Worm (Caenorhabditis elegans) whole organism, L3 larva: ENCODE results near the gene abts-4.

Source experiments
- R02D3.7 ChIP-seq: fragments of 150-350 bp; optimal IDR thresholded peaks from 2 replicates; lab custom pipeline; 2014; ENCODE audit warnings: missing biosample characterization, missing genetic modification characterization
- ZK546.5 ChIP-seq: sonication (generic microtip); optimal IDR thresholded peaks from 2 replicates; lab custom pipeline; 2017; ENCODE audit warnings: missing biosample characterization, missing genetic modification characterization
- aly-2 ChIP-seq: fragments of 150-350 bp; optimal IDR thresholded peaks from 2 replicates; lab custom pipeline; 2014; ENCODE audit warnings: missing biosample characterization, missing genetic modification characterization
- ama-1 ChIP-seq: fragments of 150-350 bp; optimal IDR thresholded peaks from 2 replicates; lab custom pipeline; 2018
- ceh-16 ChIP-seq: sonication (generic microtip); optimal IDR thresholded peaks from 2 replicates; lab custom pipeline; 2017; ENCODE audit warnings: missing biosample characterization, missing genetic modification characterization
- ceh-28 ChIP-seq: fragments of 150-350 bp; optimal IDR thresholded peaks from 2 replicates; lab custom pipeline; 2014; ENCODE audit warnings: missing biosample characterization, missing genetic modification reagents, missing genetic modification characterization
- ceh-82 ChIP-seq: fragments of 150-350 bp; optimal IDR thresholded peaks from 2 replicates; lab custom pipeline; 2014; ENCODE audit warnings: missing biosample characterization, missing genetic modification characterization
- ceh-9 ChIP-seq: sonication (generic microtip); optimal IDR thresholded peaks from 2 replicates; lab custom pipeline; 2018; ENCODE audit warnings: missing biosample characterization, missing genetic modification characterization
- daf-12 ChIP-seq: fragments of 150-350 bp; optimal IDR thresholded peaks from 2 replicates; lab custom pipeline; 2014; ENCODE audit warnings: missing biosample characterization, missing genetic modification reagents, missing genetic modification characterization
- egl-27 ChIP-seq: sonication (generic microtip); optimal IDR thresholded peaks from 4 replicates; lab custom pipeline; 2017; ENCODE audit warnings: missing biosample characterization, missing genetic modification reagents, missing genetic modification characterization
- egl-5 ChIP-seq: fragments of 150-350 bp; optimal IDR thresholded peaks from 2 replicates; lab custom pipeline; 2017; ENCODE audit warnings: missing biosample characterization, missing genetic modification reagents, missing genetic modification characterization, inconsistent platforms
- elt-1 ChIP-seq: fragments of 150-350 bp; optimal IDR thresholded peaks from 2 replicates; lab custom pipeline; 2014; ENCODE audit warnings: missing biosample characterization, missing genetic modification characterization
- elt-2 ChIP-seq: sonication (generic microtip); optimal IDR thresholded peaks from 2 replicates; lab custom pipeline; 2016; ENCODE audit warnings: missing genetic modification reagents, mild to moderate bottlenecking, missing genetic modification characterization, missing compliant biosample characterization
- elt-3 ChIP-seq, 3 experiments: fragments of 150-350 bp in 1 of 3; sonication (generic microtip) in 2 of 3; optimal IDR thresholded peaks; 2 replicates in 2 of 3; 4 replicates in 1 of 3; lab custom pipeline; 2014 to 2017; ENCODE audit warnings: missing biosample characterization in 3 of 3, missing genetic modification characterization in 3 of 3
- eor-1 ChIP-seq, 2 experiments: fragments of 150-350 bp; optimal IDR thresholded peaks; 2 replicates each; lab custom pipeline; 2014 to 2018; ENCODE audit warnings: missing biosample characterization in 2 of 2, missing genetic modification characterization in 2 of 2
- fkh-10 ChIP-seq: sonication (generic microtip); optimal IDR thresholded peaks from 2 replicates; lab custom pipeline; 2017; ENCODE audit warnings: missing biosample characterization, missing genetic modification reagents, missing genetic modification characterization
- fkh-2 ChIP-seq: fragments of 150-350 bp; optimal IDR thresholded peaks from 2 replicates; lab custom pipeline; 2014; ENCODE audit warnings: missing biosample characterization, missing genetic modification reagents, missing genetic modification characterization
- fos-1 ChIP-seq: fragments of 150-350 bp; optimal IDR thresholded peaks from 2 replicates; lab custom pipeline; 2014; ENCODE audit warnings: missing biosample characterization, missing genetic modification characterization
- hmg-11 ChIP-seq: sonication (generic microtip); optimal IDR thresholded peaks from 2 replicates; lab custom pipeline; 2016; ENCODE audit warnings: missing genetic modification characterization, missing compliant biosample characterization
- jun-1 ChIP-seq: fragments of 150-350 bp; optimal IDR thresholded peaks from 2 replicates; lab custom pipeline; 2014; ENCODE audit warnings: missing biosample characterization, missing genetic modification reagents, missing genetic modification characterization
- lin-15B ChIP-seq: fragments of 150-350 bp; optimal IDR thresholded peaks from 2 replicates; lab custom pipeline; 2014; ENCODE audit warnings: missing biosample characterization, missing genetic modification characterization
- lin-39 ChIP-seq: fragments of 150-350 bp; optimal IDR thresholded peaks from 2 replicates; lab custom pipeline; 2018; ENCODE audit warnings: missing biosample characterization, missing genetic modification reagents, missing genetic modification characterization
- lsy-12 ChIP-seq: sonication (generic microtip); optimal IDR thresholded peaks from 2 replicates; lab custom pipeline; 2016; ENCODE audit warnings: mild to moderate bottlenecking, missing genetic modification characterization, missing compliant biosample characterization
- mdl-1 ChIP-seq: fragments of 150-350 bp; optimal IDR thresholded peaks from 2 replicates; lab custom pipeline; 2014; ENCODE audit warnings: missing biosample characterization, missing genetic modification characterization
- mml-1 ChIP-seq: fragments of 150-350 bp; sonication (generic microtip); optimal IDR thresholded peaks from 3 replicates; lab custom pipeline; 2014; ENCODE audit warnings: missing biosample characterization, missing genetic modification characterization
- nfya-1 ChIP-seq: sonication (generic microtip); optimal IDR thresholded peaks from 2 replicates; lab custom pipeline; 2017; ENCODE audit warnings: missing genetic modification characterization, mild to moderate bottlenecking, missing compliant biosample characterization, antibody characterized with exemption, moderate library complexity; ENCODE audit not compliant: insufficient read depth
- nhr-11 ChIP-seq: fragments of 150-350 bp; optimal IDR thresholded peaks from 2 replicates; lab custom pipeline; 2014; ENCODE audit warnings: missing biosample characterization, missing genetic modification characterization
- nhr-12 ChIP-seq: fragments of 150-350 bp; optimal IDR thresholded peaks from 2 replicates; lab custom pipeline; 2014; ENCODE audit warnings: missing biosample characterization, missing genetic modification characterization
- nhr-23 ChIP-seq: fragments of 150-350 bp; optimal IDR thresholded peaks from 2 replicates; lab custom pipeline; 2014; ENCODE audit warnings: missing biosample characterization, missing genetic modification reagents, missing genetic modification characterization
- nhr-237 ChIP-seq: fragments of 150-350 bp; optimal IDR thresholded peaks from 2 replicates; lab custom pipeline; 2014; ENCODE audit warnings: missing biosample characterization, missing genetic modification characterization
- nhr-25 ChIP-seq: sonication (generic microtip); optimal IDR thresholded peaks from 2 replicates; lab custom pipeline; 2017; ENCODE audit warnings: missing biosample characterization, missing genetic modification characterization
- nhr-28 ChIP-seq: fragments of 150-350 bp; optimal IDR thresholded peaks from 2 replicates; lab custom pipeline; 2014; ENCODE audit warnings: missing biosample characterization, missing genetic modification characterization
- nhr-43 ChIP-seq: sonication (generic microtip); optimal IDR thresholded peaks from 2 replicates; lab custom pipeline; 2016; ENCODE audit warnings: mild to moderate bottlenecking, missing genetic modification characterization, missing compliant biosample characterization; ENCODE audit not compliant: poor library complexity, severe bottlenecking
- nhr-67 ChIP-seq: fragments of 150-350 bp; optimal IDR thresholded peaks from 2 replicates; lab custom pipeline; 2014; ENCODE audit warnings: missing biosample characterization, missing genetic modification characterization
- nhr-76 ChIP-seq: fragments of 150-350 bp; sonication (generic microtip); optimal IDR thresholded peaks from 5 replicates; lab custom pipeline; 2014; ENCODE audit warnings: missing biosample characterization, missing genetic modification characterization
- nhr-77 ChIP-seq: fragments of 150-350 bp; optimal IDR thresholded peaks from 2 replicates; lab custom pipeline; 2014; ENCODE audit warnings: missing biosample characterization, missing genetic modification characterization
- pha-4 ChIP-seq: fragments of 150-350 bp; optimal IDR thresholded peaks from 2 replicates; lab custom pipeline; 2014; ENCODE audit warnings: missing biosample characterization, missing genetic modification reagents, missing genetic modification characterization
- pqm-1 ChIP-seq: fragments of 150-350 bp; optimal IDR thresholded peaks from 2 replicates; lab custom pipeline; 2017; ENCODE audit warnings: missing biosample characterization, missing genetic modification characterization, inconsistent platforms
- sea-2 ChIP-seq: fragments of 150-350 bp; sonication (generic microtip); optimal IDR thresholded peaks from 4 replicates; lab custom pipeline; 2014; ENCODE audit warnings: missing biosample characterization, missing genetic modification reagents, missing genetic modification characterization
- skn-1 ChIP-seq: fragments of 150-350 bp; optimal IDR thresholded peaks from 2 replicates; lab custom pipeline; 2014; ENCODE audit warnings: missing biosample characterization, missing genetic modification characterization
- snpc-4 ChIP-seq: fragments of 150-350 bp; optimal IDR thresholded peaks from 2 replicates; lab custom pipeline; 2014; ENCODE audit warnings: missing biosample characterization, missing genetic modification characterization
- tbx-2 ChIP-seq: sonication (generic microtip); optimal IDR thresholded peaks from 2 replicates; lab custom pipeline; 2016; ENCODE audit warnings: mild to moderate bottlenecking, missing genetic modification characterization, missing compliant biosample characterization
- unc-39 ChIP-seq: sonication (generic microtip); optimal IDR thresholded peaks from 4 replicates; lab custom pipeline; 2017; ENCODE audit warnings: missing biosample characterization, missing genetic modification characterization
- unc-62 ChIP-seq: fragments of 150-350 bp; sonication (generic microtip); optimal IDR thresholded peaks from 4 replicates; lab custom pipeline; 2014; ENCODE audit warnings: missing biosample characterization, missing genetic modification reagents, missing genetic modification characterization
- zag-1 ChIP-seq: fragments of 150-350 bp; optimal IDR thresholded peaks from 2 replicates; lab custom pipeline; 2014; ENCODE audit warnings: missing biosample characterization, missing genetic modification characterization
- ztf-11 ChIP-seq: fragments of 150-350 bp; optimal IDR thresholded peaks from 2 replicates; lab custom pipeline; 2014; ENCODE audit warnings: missing biosample characterization, missing genetic modification characterization
- ztf-4 ChIP-seq: fragments of 150-350 bp; optimal IDR thresholded peaks from 2 replicates; lab custom pipeline; 2014; ENCODE audit warnings: missing biosample characterization, missing genetic modification characterization

The abts-4 gene

ce11 chrX:6738535-6738934 is 23.0 kb downstream of the abts-4 start:
- TF ChIP-seq egl-5 = no peak
- TF ChIP-seq nhr-12 (tag; lab: Kevin White, UChicago) = no peak
- no peak for TF ChIP-seq ceh-28 (tag; lab: Kevin White, UChicago)
- TF ChIP-seq ZK546.5 (tag; lab: Kevin White, UChicago) = no peak
- no peak for TF ChIP-seq skn-1 (tag; lab: Kevin White, UChicago)
- no peak for TF ChIP-seq fkh-2 (tag; lab: Kevin White, UChicago)
- TF ChIP-seq ztf-11 = no peak
- TF ChIP-seq elt-2 (tag; lab: Kevin White, UChicago) = peak; percentile 43
- TF ChIP-seq elt-1 = peak; percentile 5
- no peak for TF ChIP-seq elt-3 (tag; optimal IDR thresholded peaks at IDR 0.05; lab: Kevin White, UChicago)

ce11 chrX:6737329-6738008 is 24.1 kb downstream of the abts-4 start:
- no peak for TF ChIP-seq ama-1 (lab: Kevin White, UChicago)
- TF ChIP-seq fkh-10 (GFP tag; lab: Kevin White, UChicago) = peak; percentile 55
- peak; percentile 98 for TF ChIP-seq nhr-43
- TF ChIP-seq nhr-28 (tag; lab: Kevin White, UChicago) = no peak
- peak; percentile 63 for TF ChIP-seq snpc-4
- TF ChIP-seq nhr-76 (tag; lab: Kevin White, UChicago) = peak; percentile 2
- TF ChIP-seq pha-4 (tag; lab: Kevin White, UChicago) = peak; percentile 97
- TF ChIP-seq ceh-28 (tag; lab: Kevin White, UChicago) = peak; percentile 77
- peak; percentile 92 for TF ChIP-seq elt-2 (tag; lab: Kevin White, UChicago)
- TF ChIP-seq nhr-77 (tag; lab: Kevin White, UChicago) = no peak
- no peak for TF ChIP-seq unc-39 (tag; lab: Kevin White, UChicago)
- peak; percentile 98 for TF ChIP-seq nhr-23 (tag; lab: Kevin White, UChicago)
- TF ChIP-seq ZK546.5 (tag; lab: Kevin White, UChicago) = no peak
- no peak for TF ChIP-seq fkh-2 (tag; lab: Kevin White, UChicago)
- no peak for TF ChIP-seq ztf-11
- peak; percentile 66 for TF ChIP-seq sea-2 (GFP tag; lab: Kevin White, UChicago)
- peak; percentile 85 for TF ChIP-seq egl-5
- TF ChIP-seq eor-1 (tag; optimal IDR thresholded peaks at IDR 0.05; lab: Kevin White, UChicago) = no peak
- peak; percentile 81 for TF ChIP-seq nfya-1 (tag; lab: Kevin White, UChicago)
- TF ChIP-seq nhr-237 (tag; lab: Kevin White, UChicago) = no peak
- peak; percentile 61 for TF ChIP-seq hmg-11 (tag; lab: Kevin White, UChicago)
- TF ChIP-seq elt-3 (tag; optimal IDR thresholded peaks at IDR 0.05; lab: Kevin White, UChicago) = peak; percentile 61 to 89 (median 78)
- TF ChIP-seq aly-2 (tag; lab: Kevin White, UChicago) = no peak
- TF ChIP-seq nhr-12 (tag; lab: Kevin White, UChicago) = no peak
- no peak for TF ChIP-seq lin-15B (tag; lab: Kevin White, UChicago)
- TF ChIP-seq skn-1 (tag; lab: Kevin White, UChicago) = no peak
- TF ChIP-seq ztf-4 (tag; lab: Kevin White, UChicago) = peak; percentile 58
- no peak for TF ChIP-seq ceh-16 (tag; lab: Kevin White, UChicago)
- TF ChIP-seq ceh-9 (tag; lab: Kevin White, UChicago) = no peak
- TF ChIP-seq tbx-2 (tag; lab: Kevin White, UChicago) = peak; percentile 89
- TF ChIP-seq nhr-25 (tag; lab: Kevin White, UChicago) = peak; percentile 94
- peak; percentile 55 for TF ChIP-seq nhr-11 (tag; lab: Kevin White, UChicago)
- peak; percentile 94 for TF ChIP-seq mml-1
- TF ChIP-seq R02D3.7 (tag; lab: Kevin White, UChicago) = peak; percentile 68
- TF ChIP-seq ceh-82 (tag; lab: Kevin White, UChicago) = peak; percentile 38
- TF ChIP-seq elt-1 = peak; percentile 87
- no peak for TF ChIP-seq egl-27 (tag; lab: Kevin White, UChicago)
- TF ChIP-seq lsy-12 (tag; lab: Kevin White, UChicago) = peak; percentile 53
- TF ChIP-seq mdl-1 (tag; lab: Kevin White, UChicago) = peak; percentile 100
- no peak for TF ChIP-seq zag-1 (tag; lab: Kevin White, UChicago)
- peak; percentile 44 for TF ChIP-seq lin-39 (tag; lab: Kevin White, UChicago)
- TF ChIP-seq fos-1 (tag; lab: Kevin White, UChicago) = peak; percentile 84
- peak; percentile 77 for TF ChIP-seq unc-62 (GFP tag; lab: Kevin White, UChicago)
- peak; percentile 84 for TF ChIP-seq jun-1
- no peak for TF ChIP-seq daf-12 (tag; lab: Kevin White, UChicago)
- TF ChIP-seq nhr-67 (tag; lab: Kevin White, UChicago) = no peak
- TF ChIP-seq pqm-1 (tag; lab: Kevin White, UChicago) = peak; percentile 78
